Fruit fly (Drosophila melanogaster): Measurements from ENCODE around the gene CG33189.

Gene CG33189

dm6 chr3R:8788722-8789400 lies 8.3 kb upstream of the CG33189 start (continued):
- TF ChIP-seq Rx (GFP tag; IDR thresholded peaks at IDR 0.05): peak; percentile 77
- TF ChIP-seq h (optimal IDR thresholded peaks at IDR 0.05): no peak
- no peak for TF ChIP-seq pum (GFP tag; optimal IDR thresholded peaks at IDR 0.05)
- no peak for TF ChIP-seq p53 (GFP tag; optimal IDR thresholded peaks at IDR 0.05)
- peak; percentile 71; the same call in 2 of the 3 replicates for TF ChIP-seq tgo (GFP tag; IDR thresholded peaks at IDR 0.05)
- peak in 1 of 2 experiments; percentile 36 for TF ChIP-seq Eip74EF (GFP tag; optimal IDR thresholded peaks at IDR 0.05)
- TF ChIP-seq Sin3A (optimal IDR thresholded peaks at IDR 0.05): no peak
- TF ChIP-seq HLH4C (GFP tag; IDR thresholded peaks at IDR 0.05; ENCODE audit: partially characterized antibody): no peak
- TF ChIP-seq CG9215 (GFP tag; IDR thresholded peaks at IDR 0.05): no peak
- TF ChIP-seq da (GFP tag; optimal IDR thresholded peaks at IDR 0.05): no peak
- peak; percentile 19 for TF ChIP-seq CG13296 (GFP tag; optimal IDR thresholded peaks at IDR 0.05)
- no peak for TF ChIP-seq CG1529 (GFP tag; optimal IDR thresholded peaks at IDR 0.05)
- TF ChIP-seq cwo (GFP tag; optimal IDR thresholded peaks at IDR 0.05): peak; percentile 18
- TF ChIP-seq ash1 (GFP tag; optimal IDR thresholded peaks at IDR 0.05): no peak
- TF ChIP-seq CG11723 (GFP tag; optimal IDR thresholded peaks at IDR 0.05): no peak
- peak; percentile 63 for TF ChIP-seq CG2678 (tag; optimal IDR thresholded peaks at IDR 0.05)
- peak; percentile 86 for TF ChIP-seq sens (GFP tag)
- no peak for TF ChIP-seq klu (GFP tag; IDR thresholded peaks at IDR 0.05)
- TF ChIP-seq CG11504 (tag; optimal IDR thresholded peaks at IDR 0.05): peak; percentile 77
- TF ChIP-seq CG15269 (tag; optimal IDR thresholded peaks at IDR 0.05): peak; percentile 52
- TF ChIP-seq Bteb2 (GFP tag; optimal IDR thresholded peaks at IDR 0.05): no peak
- no peak for TF ChIP-seq CG10543 (GFP tag; optimal IDR thresholded peaks at IDR 0.05)
- TF ChIP-seq CG8281 (tag; optimal IDR thresholded peaks at IDR 0.05): no peak
- TF ChIP-seq zf30C (GFP tag; optimal IDR thresholded peaks at IDR 0.05): no peak
- no peak for TF ChIP-seq CG9437 (GFP tag; optimal IDR thresholded peaks at IDR 0.05)
- peak; percentile 30; the same call in 1 of the 2 replicates for TF ChIP-seq CG1024 (GFP tag; IDR thresholded peaks at IDR 0.05)
- TF ChIP-seq eve (GFP tag; optimal IDR thresholded peaks at IDR 0.05): no peak
- no peak for TF ChIP-seq Poxn (GFP tag; IDR thresholded peaks at IDR 0.05)
- no peak for TF ChIP-seq CG7963 (GFP tag; IDR thresholded peaks at IDR 0.05; ENCODE audit: partially characterized antibody)
- no peak for TF ChIP-seq wek (GFP tag; optimal IDR thresholded peaks at IDR 0.05)
- TF ChIP-seq CG13624 (GFP tag; optimal IDR thresholded peaks at IDR 0.05): no peak
- peak; percentile 90 for TF ChIP-seq CG11696 (GFP tag; IDR thresholded peaks at IDR 0.05)
- no peak for TF ChIP-seq Mes4 (GFP tag; optimal IDR thresholded peaks at IDR 0.05)
- no peak for TF ChIP-seq TFAM (GFP tag; optimal IDR thresholded peaks at IDR 0.05)
- TF ChIP-seq pb (GFP tag; optimal IDR thresholded peaks at IDR 0.05): no peak
- TF ChIP-seq nmo (GFP tag; optimal IDR thresholded peaks at IDR 0.05): peak; percentile 61
- TF ChIP-seq Ravus (GFP tag; IDR thresholded peaks at IDR 0.05): no peak
- no peak for TF ChIP-seq dpn (GFP tag; optimal IDR thresholded peaks at IDR 0.05)
- TF ChIP-seq psq (GFP tag; optimal IDR thresholded peaks at IDR 0.05): no peak
- peak; percentile 56 for TF ChIP-seq fd96Cb (tag; optimal IDR thresholded peaks at IDR 0.05)
- TF ChIP-seq her (GFP tag; optimal IDR thresholded peaks at IDR 0.05): no peak
- no peak for TF ChIP-seq CG4328 (GFP tag; optimal IDR thresholded peaks at IDR 0.05)
- TF ChIP-seq CG1603 (tag; optimal IDR thresholded peaks at IDR 0.05): peak; percentile 45
- no peak for TF ChIP-seq CG8290 (GFP tag; optimal IDR thresholded peaks at IDR 0.05)
- no peak for TF ChIP-seq CG8290 (tag; optimal IDR thresholded peaks at IDR 0.05)
- peak; percentile 62; the same call in 1 of the 2 replicates for TF ChIP-seq HLH3B (GFP tag; IDR thresholded peaks at IDR 0.05)
- no peak for TF ChIP-seq trh (GFP tag; optimal IDR thresholded peaks at IDR 0.05)
- no peak for TF ChIP-seq repo (GFP tag; optimal IDR thresholded peaks at IDR 0.05)
- 0 out of 3 replicates have a peak, but pooled peaks have one; percentile 25 for TF ChIP-seq CG34422 (GFP tag; IDR thresholded peaks at IDR 0.05)
- TF ChIP-seq pnt (GFP tag; optimal IDR thresholded peaks at IDR 0.05): no peak
- no peak for TF ChIP-seq Side (GFP tag; optimal IDR thresholded peaks at IDR 0.05)
- peak; percentile 82 for TF ChIP-seq ci (GFP tag; IDR thresholded peaks at IDR 0.05)

All from whole organism, embryonic.